Fruit fly (Drosophila melanogaster) whole organism, embryonic: ENCODE data around the gene Sidpn.

Experiments used
- BtbVII ChIP-seq: fragments of 200-800 bp; sonication (Bioruptor generic); optimal IDR thresholded peaks from 3 replicates; lab custom pipeline; 2017; ENCODE audit warnings: missing biosample characterization, mild to moderate bottlenecking, missing genetic modification characterization
- C15 ChIP-seq: fragments of 200-800 bp; sonication (Bioruptor generic); IDR thresholded peaks from 3 replicates; pipeline ENCODE4 v1.3.6; 2022; ENCODE audit warnings: missing biosample characterization, missing genetic modification characterization
- CG11560 ChIP-seq: fragments of 200-800 bp; sonication (Bioruptor generic); IDR thresholded peaks from 3 replicates; pipeline ENCODE4 v1.3.6; 2022; ENCODE audit warnings: missing biosample characterization, missing genetic modification characterization
- CG12219 ChIP-seq: fragments of 200-800 bp; sonication (Bioruptor generic); optimal IDR thresholded peaks from 3 replicates; lab custom pipeline; 2018; ENCODE audit warnings: missing biosample characterization, mild to moderate bottlenecking, missing genetic modification characterization
- CG12299 ChIP-seq: fragments of 200-800 bp; sonication (Bioruptor generic); optimal IDR thresholded peaks from 2 replicates; lab custom pipeline; 2018; ENCODE audit warnings: missing biosample characterization, mild to moderate bottlenecking, missing genetic modification characterization
- CG12391 ChIP-seq: fragments of 200-800 bp; sonication (Bioruptor generic); optimal IDR thresholded peaks from 3 replicates; lab custom pipeline; 2018; ENCODE audit warnings: missing biosample characterization, mild to moderate bottlenecking, missing genetic modification characterization, moderate library complexity
- CG12744 ChIP-seq: fragments of 200-800 bp; sonication (Bioruptor generic); optimal IDR thresholded peaks from 2 replicates; lab custom pipeline; 2016; ENCODE audit warnings: missing biosample characterization, missing genetic modification characterization
- CG14014 ChIP-seq: fragments of 200-800 bp; sonication (Bioruptor generic); IDR thresholded peaks from 2 replicates; pipeline ENCODE4 v1.3.6; 2022; ENCODE audit warnings: missing biosample characterization, missing genetic modification characterization
- CG14667 ChIP-seq: fragments of 200-800 bp; sonication (Bioruptor generic); IDR thresholded peaks from 2 replicates; pipeline ENCODE4 v1.3.6; 2022; ENCODE audit warnings: missing biosample characterization, missing genetic modification characterization
- CG15073 ChIP-seq: fragments of 200-800 bp; sonication (Bioruptor generic); optimal IDR thresholded peaks from 2 replicates; lab custom pipeline; 2016; ENCODE audit warnings: missing biosample characterization, missing genetic modification characterization
- CG15514 ChIP-seq: fragments of 200-800 bp; sonication (Bioruptor generic); optimal IDR thresholded peaks from 3 replicates; lab custom pipeline; 2017; ENCODE audit warnings: missing biosample characterization, missing genetic modification characterization, mild to moderate bottlenecking, moderate library complexity, missing genetic modification reagents
- CG16863 ChIP-seq: fragments of 200-800 bp; sonication (Bioruptor generic); optimal IDR thresholded peaks from 3 replicates; lab custom pipeline; 2016; ENCODE audit warnings: missing biosample characterization, missing genetic modification characterization
- CG17802 ChIP-seq: fragments of 200-800 bp; sonication (Bioruptor generic); optimal IDR thresholded peaks from 2 replicates; lab custom pipeline; 2018; ENCODE audit warnings: missing biosample characterization, mild to moderate bottlenecking, missing genetic modification characterization, moderate library complexity
- CG2202 ChIP-seq: fragments of 200-800 bp; sonication (Bioruptor generic); optimal IDR thresholded peaks from 2 replicates; lab custom pipeline; 2018; ENCODE audit warnings: missing biosample characterization, mild to moderate bottlenecking, missing genetic modification characterization
- CG30403 ChIP-seq: fragments of 200-800 bp; sonication (Bioruptor generic); optimal IDR thresholded peaks from 3 replicates; lab custom pipeline; 2016; ENCODE audit warnings: missing biosample characterization, missing genetic modification characterization
- CG31388 ChIP-seq: fragments of 200-800 bp; sonication (Bioruptor generic); optimal IDR thresholded peaks from 2 replicates; lab custom pipeline; 2016; ENCODE audit warnings: missing biosample characterization, missing genetic modification characterization
- CG4282 ChIP-seq: fragments of 200-800 bp; sonication (Bioruptor generic); optimal IDR thresholded peaks from 2 replicates; lab custom pipeline; 2016; ENCODE audit warnings: missing biosample characterization, missing genetic modification characterization
- CG5180 ChIP-seq: fragments of 200-800 bp; sonication (Bioruptor generic); optimal IDR thresholded peaks from 3 replicates; lab custom pipeline; 2017; ENCODE audit warnings: missing biosample characterization, missing genetic modification characterization, mild to moderate bottlenecking, moderate library complexity, missing genetic modification reagents
- CG6791 ChIP-seq: fragments of 200-800 bp; sonication (Bioruptor generic); IDR thresholded peaks from 3 replicates; pipeline ENCODE4 v1.3.6; 2022; ENCODE audit warnings: missing biosample characterization, missing genetic modification characterization; ENCODE audit not compliant: partially characterized antibody
- CG8924 ChIP-seq: fragments of 200-800 bp; optimal IDR thresholded peaks from 3 replicates; lab custom pipeline; 2019; ENCODE audit warnings: missing biosample characterization, mild to moderate bottlenecking, missing genetic modification characterization, moderate library complexity
- Dip3 ChIP-seq: fragments of 200-800 bp; sonication (Bioruptor generic); optimal IDR thresholded peaks from 3 replicates; lab custom pipeline; 2016; ENCODE audit warnings: missing biosample characterization, missing genetic modification characterization
- Doc3 ChIP-seq: fragments of 200-800 bp; sonication (Bioruptor generic); IDR thresholded peaks from 3 replicates; pipeline ENCODE4 v1.3.6; 2022; ENCODE audit warnings: missing biosample characterization, missing genetic modification characterization; ENCODE audit not compliant: partially characterized antibody
- Lim3 ChIP-seq: fragments of 200-800 bp; sonication (Bioruptor generic); IDR thresholded peaks from 2 replicates; pipeline ENCODE4 v1.3.6; 2022; ENCODE audit warnings: missing biosample characterization, missing genetic modification characterization
- Mes4 ChIP-seq: fragments of 200-800 bp; sonication (Bioruptor generic); optimal IDR thresholded peaks from 2 replicates; lab custom pipeline; 2016; ENCODE audit warnings: missing biosample characterization, missing genetic modification characterization
- NC2α ChIP-seq: fragments of 200-800 bp; sonication (Bioruptor generic); optimal IDR thresholded peaks from 2 replicates; lab custom pipeline; 2016; ENCODE audit warnings: missing biosample characterization, missing genetic modification characterization
- NC2β ChIP-seq: fragments of 200-800 bp; sonication (Bioruptor generic); optimal IDR thresholded peaks from 2 replicates; lab custom pipeline; 2016; ENCODE audit warnings: missing biosample characterization, missing genetic modification characterization
- NFAT ChIP-seq: fragments of 200-800 bp; sonication (Bioruptor generic); IDR thresholded peaks from 2 replicates; pipeline ENCODE4 v1.3.6; 2022; ENCODE audit warnings: missing biosample characterization, missing genetic modification characterization
- Rx ChIP-seq: fragments of 200-800 bp; sonication (Bioruptor generic); IDR thresholded peaks from 2 replicates; pipeline ENCODE4 v1.3.6; 2022; ENCODE audit warnings: missing biosample characterization, missing genetic modification characterization
- Spps ChIP-seq: fragments of 200-800 bp; sonication (Bioruptor generic); optimal IDR thresholded peaks from 2 replicates; lab custom pipeline; 2018; ENCODE audit warnings: missing biosample characterization, mild to moderate bottlenecking, missing genetic modification characterization
- br ChIP-seq: fragments of >200 bp; optimal IDR thresholded peaks from 2 replicates; lab custom pipeline; 2017
- cato ChIP-seq: fragments of 200-800 bp; sonication (Bioruptor generic); optimal IDR thresholded peaks from 2 replicates; lab custom pipeline; 2016; ENCODE audit warnings: missing biosample characterization, missing genetic modification characterization, borderline replicate concordance
- disco-r ChIP-seq: fragments of 200-800 bp; sonication (Bioruptor generic); optimal IDR thresholded peaks from 2 replicates; lab custom pipeline; 2016; ENCODE audit warnings: missing biosample characterization, missing genetic modification characterization
- fd102C ChIP-seq: fragments of 200-800 bp; sonication (Bioruptor generic); optimal IDR thresholded peaks from 2 replicates; lab custom pipeline; 2018; ENCODE audit warnings: missing biosample characterization, mild to moderate bottlenecking, missing genetic modification characterization, moderate library complexity
- hb ChIP-seq: fragments of 200-800 bp; sonication (Bioruptor generic); IDR thresholded peaks from 3 replicates; pipeline ENCODE4 v1.3.6; 2022; ENCODE audit warnings: missing biosample characterization, missing genetic modification characterization; ENCODE audit not compliant: partially characterized antibody
- inv ChIP-seq: fragments of 200-800 bp; sonication (Bioruptor generic); IDR thresholded peaks from 2 replicates; pipeline ENCODE4 v1.3.6; 2022; ENCODE audit warnings: missing biosample characterization, missing genetic modification characterization; ENCODE audit not compliant: partially characterized antibody
- kni ChIP-seq: fragments of 200-800 bp; sonication (Bioruptor generic); optimal IDR thresholded peaks from 3 replicates; lab custom pipeline; 2017; ENCODE audit warnings: mild to moderate bottlenecking, missing biosample characterization, missing genetic modification reagents, missing genetic modification characterization
- lilli ChIP-seq: fragments of 200-800 bp; sonication (Bioruptor generic); optimal IDR thresholded peaks from 3 replicates; lab custom pipeline; 2016; ENCODE audit warnings: missing biosample characterization, missing genetic modification characterization
- lmd ChIP-seq: fragments of 200-800 bp; sonication (Bioruptor generic); IDR thresholded peaks from 2 replicates; pipeline ENCODE4 v1.3.6; 2022; ENCODE audit warnings: missing biosample characterization, missing genetic modification characterization
- nom ChIP-seq: fragments of 200-800 bp; sonication (Bioruptor generic); optimal IDR thresholded peaks from 2 replicates; lab custom pipeline; 2017; ENCODE audit warnings: missing biosample characterization, missing genetic modification characterization, mild to moderate bottlenecking, moderate library complexity, missing genetic modification reagents
- org-1 ChIP-seq: fragments of 200-800 bp; sonication (Bioruptor generic); optimal IDR thresholded peaks from 2 replicates; lab custom pipeline; 2017; ENCODE audit warnings: missing biosample characterization, missing genetic modification characterization
- pb ChIP-seq: fragments of 200-800 bp; sonication (Bioruptor generic); optimal IDR thresholded peaks from 3 replicates; lab custom pipeline; 2016; ENCODE audit warnings: missing biosample characterization, missing genetic modification characterization
- sc ChIP-seq, 3 experiments: fragments of >200 bp in 2 of 3; fragments of 200-800 bp in 1 of 3; sonication (Bioruptor generic) in 1 of 3; optimal IDR thresholded peaks; 2 replicates in 2 of 3; 3 replicates in 1 of 3; lab custom pipeline; 2017; ENCODE audit warnings: mild to moderate bottlenecking in 1 of 3, missing biosample characterization in 1 of 3, missing genetic modification characterization in 1 of 3, missing genetic modification reagents in 1 of 3
- sisA ChIP-seq: fragments of 200-800 bp; sonication (Bioruptor generic); IDR thresholded peaks from 2 replicates; pipeline ENCODE4 v1.3.6; 2022; ENCODE audit warnings: missing biosample characterization, missing genetic modification characterization
- sqz ChIP-seq: fragments of 200-800 bp; sonication (Bioruptor generic); optimal IDR thresholded peaks from 3 replicates; lab custom pipeline; 2018; ENCODE audit warnings: missing biosample characterization, mild to moderate bottlenecking, missing genetic modification characterization
- tna ChIP-seq: fragments of 200-800 bp; sonication (Bioruptor generic); IDR thresholded peaks from 2 replicates; pipeline ENCODE4 v1.3.6; 2022; ENCODE audit warnings: missing biosample characterization, missing genetic modification characterization; ENCODE audit not compliant: partially characterized antibody
- toy ChIP-seq: fragments of 200-800 bp; sonication (Bioruptor generic); IDR thresholded peaks from 2 replicates; pipeline ENCODE4 v1.3.6; 2022; ENCODE audit warnings: missing biosample characterization, missing genetic modification characterization
- usp ChIP-seq: fragments of >200 bp; optimal IDR thresholded peaks from 2 replicates; lab custom pipeline; 2017; ENCODE audit warnings: missing biosample characterization, missing genetic modification characterization
- z ChIP-seq: fragments of 200-800 bp; sonication (Bioruptor generic); IDR thresholded peaks from 3 replicates; pipeline ENCODE4 v1.3.6; 2022; ENCODE audit warnings: missing biosample characterization, missing genetic modification characterization
- zf30C ChIP-seq: fragments of 200-800 bp; sonication (Bioruptor generic); optimal IDR thresholded peaks from 3 replicates; lab custom pipeline; 2018; ENCODE audit warnings: missing biosample characterization, mild to moderate bottlenecking, missing genetic modification characterization

The Sidpn gene

dm6 chr2L:19051534-19052100 lies 24.1 kb downstream of the Sidpn start, which contains the start of gene Rpn3 (continued):
- peak; percentile 60 for TF ChIP-seq disco-r
- peak; percentile 51 for TF ChIP-seq NC2α (GFP tag; lab: Kevin White, UChicago)
- peak; percentile 63 for TF ChIP-seq NFAT (GFP tag; lab: Robert Waterston, UW)
- peak; percentile 37 for TF ChIP-seq fd102C (GFP tag; lab: Kevin White, UChicago)
- peak; percentile 22 for TF ChIP-seq nom (GFP tag; lab: Kevin White, UChicago)
- peak; percentile 38 for TF ChIP-seq BtbVII (GFP tag; lab: Kevin White, UChicago)
- peak; percentile 74 for TF ChIP-seq Rx (GFP tag; lab: Robert Waterston, UW)
- TF ChIP-seq br (lab: Kevin White, UChicago), result no peak
- peak; percentile 47; the same call in 1 of the 3 replicates for TF ChIP-seq Doc3 (GFP tag; lab: Robert Waterston, UW)
- TF ChIP-seq CG15514 (GFP tag; lab: Kevin White, UChicago), result peak; percentile 67
- peak; percentile 79 for TF ChIP-seq CG16863 (GFP tag; lab: Kevin White, UChicago)
- peak; percentile 54 for TF ChIP-seq CG17802 (tag; lab: Kevin White, UChicago)
- peak; percentile 62 for TF ChIP-seq CG2202 (tag; lab: Kevin White, UChicago)
- TF ChIP-seq Spps (tag; lab: Kevin White, UChicago), result peak; percentile 75
- TF ChIP-seq zf30C (GFP tag; lab: Kevin White, UChicago), result peak; percentile 96
- 0 out of 3 replicates have a peak, but pooled peaks have one; percentile 34 for TF ChIP-seq CG11560
- TF ChIP-seq Lim3 (GFP tag; lab: Robert Waterston, UW), result peak; percentile 94
- TF ChIP-seq CG8924 (tag; lab: Kevin White, UChicago), result peak; percentile 82
- peak; percentile 22 for TF ChIP-seq pb
- TF ChIP-seq CG12299 (tag; lab: Kevin White, UChicago), result peak; percentile 68
- TF ChIP-seq toy (GFP tag; lab: Robert Waterston, UW), result 0 out of 2 replicates have a peak, but pooled peaks have one; percentile 23
- TF ChIP-seq CG12391, result peak; percentile 93
- peak; percentile 70 for TF ChIP-seq CG12744
- no peak for TF ChIP-seq z (GFP tag; lab: Robert Waterston, UW)
- TF ChIP-seq usp (GFP tag; lab: Kevin White, UChicago), result no peak
- TF ChIP-seq cato, result peak; percentile 80
- TF ChIP-seq inv, result peak; percentile 49
- peak; percentile 88 for TF ChIP-seq NC2β (GFP tag; lab: Kevin White, UChicago)
- peak; percentile 65 for TF ChIP-seq CG31388 (GFP tag; lab: Kevin White, UChicago)
- peak; percentile 32 for TF ChIP-seq org-1
- TF ChIP-seq CG6791, result peak; percentile 71
- TF ChIP-seq CG15073, result peak; percentile 46
- peak; percentile 68; the same call in 2 of the 3 replicates for TF ChIP-seq hb (GFP tag; lab: Robert Waterston, UW)
- TF ChIP-seq Dip3 (GFP tag; lab: Kevin White, UChicago), result peak; percentile 82
- TF ChIP-seq lmd (GFP tag; lab: Robert Waterston, UW), result peak; percentile 77
- TF ChIP-seq CG5180 (GFP tag; lab: Kevin White, UChicago), result no peak
- peak; percentile 84 for TF ChIP-seq sisA (GFP tag; lab: Robert Waterston, UW)
- peak; percentile 38 for TF ChIP-seq CG4282 (GFP tag; lab: Kevin White, UChicago)
- TF ChIP-seq Mes4 (GFP tag; lab: Kevin White, UChicago), result peak; percentile 78
- peak; percentile 82 for TF ChIP-seq CG14014 (GFP tag; lab: Robert Waterston, UW)
- TF ChIP-seq kni (GFP tag; lab: Kevin White, UChicago), result no peak
- peak; percentile 61 for TF ChIP-seq tna (GFP tag; lab: Robert Waterston, UW)
- no peak for TF ChIP-seq sqz (GFP tag; lab: Kevin White, UChicago)
- peak; percentile 73; the same call in 1 of the 3 replicates for TF ChIP-seq C15 (GFP tag; lab: Robert Waterston, UW)
- peak; percentile 91 for TF ChIP-seq lilli (GFP tag; lab: Kevin White, UChicago)
- TF ChIP-seq CG30403, result peak; percentile 91
- TF ChIP-seq sc (optimal IDR thresholded peaks at IDR 0.05; lab: Kevin White, UChicago), result no peak
- peak; percentile 73 for TF ChIP-seq sc (GFP tag; optimal IDR thresholded peaks at IDR 0.05; lab: Kevin White, UChicago)
- peak; percentile 63 for TF ChIP-seq CG12219 (GFP tag; lab: Kevin White, UChicago)
- TF ChIP-seq CG14667 (GFP tag; lab: Robert Waterston, UW), result peak; percentile 78
- TF ChIP-seq, all 482 proteins: peak for 392
